Fruit fly (Drosophila melanogaster) whole organism, wandering third instar larva: ENCODE results near the gene PH4alphaEFB.

Source experiments
- Jra ChIP-seq: sonication (Bioruptor generic); optimal IDR thresholded peaks from 2 replicates; lab custom pipeline; 2016; ENCODE audit warnings: missing biosample characterization, missing genetic modification characterization
- OdsH ChIP-seq: fragments of 200-800 bp; sonication (Bioruptor generic); optimal IDR thresholded peaks from 2 replicates; lab custom pipeline; 2016; ENCODE audit warnings: missing biosample characterization, mild to moderate bottlenecking, missing genetic modification characterization
- h ChIP-seq: fragments of 200-800 bp; sonication (Bioruptor generic); optimal IDR thresholded peaks from 3 replicates; lab custom pipeline; 2016; ENCODE audit warnings: missing biosample characterization, mild to moderate bottlenecking, missing genetic modification characterization
- psq ChIP-seq: fragments of 200-800 bp; sonication (Bioruptor generic); optimal IDR thresholded peaks from 3 replicates; lab custom pipeline; 2017; ENCODE audit warnings: missing biosample characterization, mild to moderate bottlenecking, missing genetic modification characterization, moderate library complexity
- usp ChIP-seq: fragments of >200 bp; optimal IDR thresholded peaks from 2 replicates; lab custom pipeline; 2017; ENCODE audit warnings: missing biosample characterization, missing genetic modification characterization

- no peak for TF ChIP-seq usp (GFP tag; lab: Kevin White, UChicago)
- no peak for TF ChIP-seq Jra
- TF ChIP-seq psq (GFP tag; lab: Kevin White, UChicago), result no peak
- no peak for TF ChIP-seq h (GFP tag; lab: Kevin White, UChicago)
- TF ChIP-seq OdsH (GFP tag; lab: Kevin White, UChicago), result no peak
Measured at dm6 chr3R:30528692-30529305, 62.9 kb downstream of the PH4alphaEFB start.
